Worm (Caenorhabditis elegans): ENCODE results near the gene C16E9.1.

ce11 chrX:6935430-6935829 lies 4.6 kb upstream of the C16E9.1 start, which contains the start of gene C16E9.2:
- TF ChIP-seq nhr-11 (tag; optimal IDR thresholded peaks at IDR 0.05), result no peak
- TF ChIP-seq dmd-4 (tag; optimal IDR thresholded peaks at IDR 0.05; ENCODE audit: borderline replicate concordance), result no peak

Measured in whole organism, late embryonic.